Worm (Caenorhabditis elegans) whole organism, L4 larva: ENCODE data around the gene scb-1.

Source experiments
- F37D6.2 ChIP-seq: sonication (generic microtip); optimal IDR thresholded peaks from 2 replicates; lab custom pipeline; 2016; ENCODE audit warnings: mild to moderate bottlenecking, missing genetic modification characterization, missing compliant biosample characterization
- F49E8.2 ChIP-seq: sonication (generic microtip); optimal IDR thresholded peaks from 2 replicates; lab custom pipeline; 2016; ENCODE audit warnings: missing compliant biosample characterization, mild to moderate bottlenecking, missing genetic modification characterization, borderline replicate concordance
- R02D3.7 ChIP-seq: fragments of 150-350 bp; sonication (generic microtip); optimal IDR thresholded peaks from 3 replicates; lab custom pipeline; 2014; ENCODE audit warnings: missing biosample characterization, missing genetic modification characterization
- Y75B8A.6 ChIP-seq: fragments of 200-800 bp; sonication (Bioruptor generic); IDR thresholded peaks from 2 replicates; pipeline ENCODE4 v1.3.6; 2022; ENCODE audit warnings: missing genetic modification reagents, missing genetic modification characterization, missing compliant biosample characterization
- ZK337.2 ChIP-seq: fragments of 200-800 bp; sonication (Bioruptor generic); IDR thresholded peaks from 2 replicates; pipeline ENCODE4 v1.3.6; 2022; ENCODE audit warnings: missing genetic modification reagents, missing genetic modification characterization, missing compliant biosample characterization
- aha-1 ChIP-seq: fragments of 150-350 bp; peaks from one replicate; lab custom pipeline; 2014; ENCODE audit warnings: missing biosample characterization, missing genetic modification characterization
- aly-2 ChIP-seq: sonication (generic microtip); optimal IDR thresholded peaks from 2 replicates; lab custom pipeline; 2018; ENCODE audit warnings: missing biosample characterization, missing genetic modification characterization
- ama-1 ChIP-seq: fragments of 150-350 bp; optimal IDR thresholded peaks from 2 replicates; lab custom pipeline; 2014; ENCODE audit warnings: inconsistent platforms, mixed read lengths
- arid-1 ChIP-seq: fragments of 200-800 bp; sonication (Bioruptor generic); conservative IDR thresholded peaks from 2 replicates; pipeline ENCODE4 v1.3.6; 2022; ENCODE audit warnings: missing genetic modification reagents, missing genetic modification characterization, missing compliant biosample characterization
- ctbp-1 ChIP-seq: fragments of 200-800 bp; sonication (Bioruptor generic); IDR thresholded peaks from 2 replicates; pipeline ENCODE4 v1.3.6; 2022; ENCODE audit warnings: missing genetic modification reagents, missing genetic modification characterization, missing compliant biosample characterization
- daf-19 ChIP-seq: fragments of 200-800 bp; sonication (Bioruptor generic); conservative IDR thresholded peaks from 2 replicates; pipeline ENCODE4 v1.3.6; 2022; ENCODE audit warnings: missing genetic modification characterization, missing compliant biosample characterization
- daf-8 ChIP-seq: fragments of 200-800 bp; sonication (Bioruptor generic); IDR thresholded peaks from 2 replicates; pipeline ENCODE4 v1.3.6; 2022; ENCODE audit warnings: missing genetic modification characterization, missing compliant biosample characterization
- duxl-1 ChIP-seq: sonication (generic microtip); optimal IDR thresholded peaks from 2 replicates; lab custom pipeline; 2016; ENCODE audit warnings: mild to moderate bottlenecking, missing genetic modification characterization, moderate library complexity, missing compliant biosample characterization; ENCODE audit not compliant: poor library complexity
- egl-27 ChIP-seq: sonication (generic microtip); optimal IDR thresholded peaks from 3 replicates; lab custom pipeline; 2017; ENCODE audit warnings: missing biosample characterization, missing genetic modification reagents, missing genetic modification characterization
- fos-1 ChIP-seq: fragments of 150-350 bp; optimal IDR thresholded peaks from 2 replicates; lab custom pipeline; 2014; ENCODE audit warnings: missing biosample characterization, missing genetic modification characterization
- gei-8 ChIP-seq: fragments of 200-800 bp; sonication (Bioruptor generic); optimal IDR thresholded peaks from 2 replicates; lab custom pipeline; 2018; ENCODE audit warnings: mild to moderate bottlenecking, missing genetic modification characterization, missing compliant biosample characterization
- hlh-30 ChIP-seq: sonication (generic microtip); optimal IDR thresholded peaks from 2 replicates; lab custom pipeline; 2017; ENCODE audit warnings: antibody characterized with exemption, mild to moderate bottlenecking, missing genetic modification characterization, missing compliant biosample characterization; ENCODE audit not compliant: insufficient read depth
- hmg-1.1 ChIP-seq: fragments of 200-800 bp; sonication (Bioruptor generic); IDR thresholded peaks from 2 replicates; pipeline ENCODE4 v1.3.6; 2022; ENCODE audit warnings: missing genetic modification reagents, missing genetic modification characterization, missing compliant biosample characterization
- jun-1 ChIP-seq: fragments of 150-350 bp; optimal IDR thresholded peaks from 2 replicates; lab custom pipeline; 2014; ENCODE audit warnings: missing biosample characterization, missing genetic modification reagents, missing genetic modification characterization
- lin-13 ChIP-seq: fragments of 150-350 bp; optimal IDR thresholded peaks from 2 replicates; lab custom pipeline; 2014; ENCODE audit warnings: missing biosample characterization, missing genetic modification reagents, missing genetic modification characterization
- lin-15B ChIP-seq: fragments of 150-350 bp; sonication (generic microtip); optimal IDR thresholded peaks from 3 replicates; lab custom pipeline; 2014; ENCODE audit warnings: missing biosample characterization, missing genetic modification characterization
- lin-38 ChIP-seq: fragments of 200-800 bp; sonication (Bioruptor generic); IDR thresholded peaks from 2 replicates; pipeline ENCODE4 v1.3.6; 2022; ENCODE audit warnings: missing genetic modification reagents, missing genetic modification characterization, missing compliant biosample characterization
- lsy-2 ChIP-seq, 2 experiments: fragments of 150-350 bp in 1 of 2; sonication (generic microtip) in 1 of 2; optimal IDR thresholded peaks; 2 replicates each; lab custom pipeline; 2014 to 2017; ENCODE audit warnings: missing biosample characterization in 2 of 2, missing genetic modification characterization in 2 of 2
- madf-5 ChIP-seq, 2 experiments: fragments of 200-800 bp; sonication (Bioruptor generic); IDR thresholded peaks; 2 replicates each; pipeline ENCODE4 v1.3.6; 2022; ENCODE audit warnings: missing compliant biosample characterization in 2 of 2, missing genetic modification characterization in 2 of 2
- madf-9 ChIP-seq: fragments of 200-800 bp; sonication (Bioruptor generic); conservative IDR thresholded peaks from 2 replicates; pipeline ENCODE4 v1.3.6; 2022; ENCODE audit warnings: missing genetic modification reagents, missing genetic modification characterization, missing compliant biosample characterization
- mdt-29 ChIP-seq: fragments of 200-800 bp; sonication (Bioruptor generic); IDR thresholded peaks from 2 replicates; pipeline ENCODE4 v1.3.6; 2022; ENCODE audit warnings: missing genetic modification reagents, missing genetic modification characterization, missing compliant biosample characterization
- mes-2 ChIP-seq: sonication (generic microtip); optimal IDR thresholded peaks from 2 replicates; lab custom pipeline; 2016; ENCODE audit warnings: missing genotype, mild to moderate bottlenecking, missing genetic modification characterization, missing compliant biosample characterization; ENCODE audit not compliant: poor library complexity, severe bottlenecking
- mxl-3 ChIP-seq: fragments of 200-800 bp; sonication (Bioruptor generic); optimal IDR thresholded peaks from 2 replicates; lab custom pipeline; 2018; ENCODE audit warnings: mild to moderate bottlenecking, missing genetic modification characterization, missing compliant biosample characterization
- nhr-111 ChIP-seq: fragments of 200-800 bp; sonication (Bioruptor generic); optimal IDR thresholded peaks from 2 replicates; lab custom pipeline; 2018; ENCODE audit warnings: mild to moderate bottlenecking, missing genetic modification characterization, missing compliant biosample characterization
- nhr-237 ChIP-seq: sonication (generic microtip); optimal IDR thresholded peaks from 2 replicates; lab custom pipeline; 2017; ENCODE audit warnings: missing biosample characterization, missing genetic modification characterization
- nhr-28 ChIP-seq: fragments of 150-350 bp; optimal IDR thresholded peaks from 2 replicates; lab custom pipeline; 2014; ENCODE audit warnings: missing biosample characterization, missing genetic modification characterization
- nhr-42 ChIP-seq: fragments of 200-800 bp; sonication (Bioruptor generic); IDR thresholded peaks from 2 replicates; pipeline ENCODE4 v1.3.6; 2022; ENCODE audit warnings: missing genetic modification characterization, missing compliant biosample characterization
- nhr-6 ChIP-seq: fragments of 150-350 bp; optimal IDR thresholded peaks from 2 replicates; lab custom pipeline; 2014; ENCODE audit warnings: missing biosample characterization, missing genetic modification characterization
- php-3 ChIP-seq: fragments of 200-800 bp; sonication (Bioruptor generic); IDR thresholded peaks from 2 replicates; pipeline ENCODE4 v1.3.6; 2022; ENCODE audit warnings: missing genetic modification reagents, missing genetic modification characterization, missing compliant biosample characterization
- rbr-2 ChIP-seq: sonication (generic microtip); optimal IDR thresholded peaks from 2 replicates; lab custom pipeline; 2016; ENCODE audit warnings: missing genotype, missing genetic modification characterization, missing compliant biosample characterization
- saeg-2 ChIP-seq: fragments of 200-800 bp; sonication (Bioruptor generic); IDR thresholded peaks from 2 replicates; pipeline ENCODE4 v1.3.6; 2022; ENCODE audit warnings: missing genetic modification reagents, missing genetic modification characterization, missing compliant biosample characterization
- sdz-12 ChIP-seq: fragments of 200-800 bp; sonication (Bioruptor generic); optimal IDR thresholded peaks from 2 replicates; lab custom pipeline; 2018; ENCODE audit warnings: mild to moderate bottlenecking, missing genetic modification characterization, missing compliant biosample characterization
- set-16 ChIP-seq: fragments of 200-800 bp; sonication (Bioruptor generic); IDR thresholded peaks from 2 replicates; pipeline ENCODE4 v1.3.6; 2022; ENCODE audit warnings: missing genetic modification reagents, missing genetic modification characterization, missing compliant biosample characterization
- snpc-4 ChIP-seq: fragments of 150-350 bp; optimal IDR thresholded peaks from 2 replicates; lab custom pipeline; 2014; ENCODE audit warnings: missing biosample characterization, missing genetic modification characterization
- spr-1 ChIP-seq: sonication (generic microtip); optimal IDR thresholded peaks from 2 replicates; lab custom pipeline; 2016; ENCODE audit warnings: mild to moderate bottlenecking, missing genetic modification characterization, missing compliant biosample characterization
- tag-97 ChIP-seq: fragments of 200-800 bp; sonication (Bioruptor generic); IDR thresholded peaks from 2 replicates; pipeline ENCODE4 v1.3.6; 2022; ENCODE audit warnings: missing genetic modification characterization, missing compliant biosample characterization
- tra-1 ChIP-seq: fragments of 200-800 bp; sonication (Bioruptor generic); IDR thresholded peaks from 2 replicates; pipeline ENCODE4 v1.3.6; 2022; ENCODE audit warnings: missing genetic modification reagents, missing genetic modification characterization, missing compliant biosample characterization
- zfp-2 ChIP-seq: sonication (generic microtip); optimal IDR thresholded peaks from 2 replicates; lab custom pipeline; 2016; ENCODE audit warnings: mild to moderate bottlenecking, missing genetic modification characterization, missing compliant biosample characterization
- zfp-3 ChIP-seq: fragments of 200-800 bp; sonication (Bioruptor generic); conservative IDR thresholded peaks from 2 replicates; pipeline ENCODE4 v1.3.6; 2022; ENCODE audit warnings: missing genetic modification reagents, missing genetic modification characterization, missing compliant biosample characterization
- zip-11 ChIP-seq: fragments of 200-800 bp; sonication (Bioruptor generic); IDR thresholded peaks from 2 replicates; pipeline ENCODE4 v1.3.6; 2022; ENCODE audit warnings: missing genetic modification characterization, missing compliant biosample characterization
- zip-2 ChIP-seq: fragments of 150-350 bp; optimal IDR thresholded peaks from 2 replicates; lab custom pipeline; 2014; ENCODE audit warnings: missing biosample characterization, missing genetic modification characterization

The scb-1 gene

ce11 chrV:11093163-11094091 is 26.1 kb downstream of the scb-1 start, which contains the start of gene lact-8:
lact-8 (minus strand) TSS chrV:11093607.
- TF ChIP-seq aha-1 (tag; lab: Kevin White, UChicago) (peak; percentile 71), hmg-1.1 (no peak)
- TF ChIP-seq, all 104 proteins: peak for 1

ce11 chrV:11087519-11087998 is 31.9 kb downstream of the scb-1 start, which contains the start of gene Y42A5A.1:
Y42A5A.1 (plus strand) TSS chrV:11087948.
- TF ChIP-seq lin-13: no peak

ce11 chrV:11087119-11087518 is 32.4 kb downstream of the scb-1 start:
- TF ChIP-seq madf-5 (GFP tag; IDR thresholded peaks at IDR 0.05; lab: Robert Waterston, UW): no peak
- no peak for TF ChIP-seq madf-9 (GFP tag; lab: Robert Waterston, UW)
- no peak for TF ChIP-seq nhr-111 (GFP tag; lab: Kevin White, UChicago)
- TF ChIP-seq nhr-6 (tag; lab: Kevin White, UChicago): no peak
- TF ChIP-seq snpc-4: no peak
- TF ChIP-seq aha-1 (tag; lab: Kevin White, UChicago): peak; percentile 55
- no peak for TF ChIP-seq fos-1 (tag; lab: Kevin White, UChicago)
- TF ChIP-seq hlh-30 (tag; lab: Kevin White, UChicago): peak; percentile 4
- TF ChIP-seq mxl-3 (GFP tag; lab: Kevin White, UChicago): no peak
- no peak for TF ChIP-seq rbr-2 (tag; lab: Kevin White, UChicago)
- no peak for TF ChIP-seq saeg-2 (GFP tag; lab: Robert Waterston, UW)
- TF ChIP-seq tra-1 (GFP tag; lab: Robert Waterston, UW): peak; percentile 74
- TF ChIP-seq lin-15B (tag; lab: Kevin White, UChicago): no peak
- no peak for TF ChIP-seq jun-1 (tag; lab: Kevin White, UChicago)
- TF ChIP-seq php-3: peak; percentile 33; the same call in 1 of the 2 replicates
- no peak for TF ChIP-seq daf-19
- no peak for TF ChIP-seq zfp-2 (tag; lab: Kevin White, UChicago)
- no peak for TF ChIP-seq set-16 (GFP tag; lab: Robert Waterston, UW)
- no peak for TF ChIP-seq lsy-2 (tag; optimal IDR thresholded peaks at IDR 0.05; lab: Kevin White, UChicago)
- no peak for TF ChIP-seq spr-1 (tag; lab: Kevin White, UChicago)
- TF ChIP-seq lin-38 (GFP tag; lab: Robert Waterston, UW): no peak
- no peak for TF ChIP-seq zfp-3 (GFP tag; lab: Robert Waterston, UW)
- TF ChIP-seq duxl-1 (tag; lab: Kevin White, UChicago): no peak
- TF ChIP-seq ama-1 (lab: Kevin White, UChicago): no peak
- TF ChIP-seq sdz-12: no peak
- no peak for TF ChIP-seq zip-11 (GFP tag; lab: Robert Waterston, UW)
- TF ChIP-seq mes-2 (tag; lab: Kevin White, UChicago): no peak
- no peak for TF ChIP-seq arid-1
- TF ChIP-seq zip-2 (tag; lab: Kevin White, UChicago): no peak
- TF ChIP-seq aly-2 (tag; lab: Kevin White, UChicago): no peak
- no peak for TF ChIP-seq ctbp-1 (GFP tag; lab: Robert Waterston, UW)
- no peak for TF ChIP-seq F37D6.2 (tag; lab: Kevin White, UChicago)
- no peak for TF ChIP-seq gei-8 (GFP tag; lab: Kevin White, UChicago)
- no peak for TF ChIP-seq mdt-29 (GFP tag; lab: Robert Waterston, UW)
- TF ChIP-seq R02D3.7 (tag; lab: Kevin White, UChicago): no peak
- no peak for TF ChIP-seq lin-13
- no peak for TF ChIP-seq tag-97 (GFP tag; lab: Robert Waterston, UW)
- TF ChIP-seq egl-27 (tag; lab: Kevin White, UChicago): no peak
- TF ChIP-seq Y75B8A.6: no peak
- TF ChIP-seq F49E8.2: no peak
- TF ChIP-seq nhr-237 (tag; lab: Kevin White, UChicago): no peak
- no peak for TF ChIP-seq daf-8 (GFP tag; lab: Robert Waterston, UW)
- peak; percentile 61 for TF ChIP-seq nhr-28 (tag; lab: Kevin White, UChicago)
- TF ChIP-seq nhr-42 (GFP tag; lab: Robert Waterston, UW): no peak
- TF ChIP-seq ZK337.2: no peak
